Worm (Caenorhabditis elegans): ENCODE data around the gene msi-1.

The msi-1 gene

DNA sequence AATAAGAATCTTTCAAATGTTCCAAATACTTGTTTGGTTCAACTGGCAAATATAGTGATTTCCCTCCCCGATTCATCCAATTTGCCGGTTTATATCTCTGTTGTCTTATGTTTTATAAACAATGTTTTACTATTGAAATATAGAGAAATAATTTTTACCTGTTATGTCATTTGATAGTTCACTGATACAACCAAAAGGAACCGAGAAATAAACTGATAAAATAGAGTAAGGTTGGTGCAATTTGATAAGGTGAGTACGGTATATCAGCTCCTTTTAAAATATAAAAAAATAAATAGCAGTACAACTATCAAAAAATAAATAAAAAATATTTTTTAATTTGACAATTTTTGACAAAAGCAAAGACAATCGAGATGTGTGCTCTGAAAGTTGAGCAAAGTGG is 49.4 kb downstream of the msi-1 start:
- TF ChIP-seq unc-30 (tag; optimal IDR thresholded peaks at IDR 0.05) (no peak), blmp-1 (tag; optimal IDR thresholded peaks at IDR 0.05) (no peak), rnt-1 (tag; optimal IDR thresholded peaks at IDR 0.05) (no peak), lin-15B (tag; optimal IDR thresholded peaks at IDR 0.05) (no peak)

DNA sequence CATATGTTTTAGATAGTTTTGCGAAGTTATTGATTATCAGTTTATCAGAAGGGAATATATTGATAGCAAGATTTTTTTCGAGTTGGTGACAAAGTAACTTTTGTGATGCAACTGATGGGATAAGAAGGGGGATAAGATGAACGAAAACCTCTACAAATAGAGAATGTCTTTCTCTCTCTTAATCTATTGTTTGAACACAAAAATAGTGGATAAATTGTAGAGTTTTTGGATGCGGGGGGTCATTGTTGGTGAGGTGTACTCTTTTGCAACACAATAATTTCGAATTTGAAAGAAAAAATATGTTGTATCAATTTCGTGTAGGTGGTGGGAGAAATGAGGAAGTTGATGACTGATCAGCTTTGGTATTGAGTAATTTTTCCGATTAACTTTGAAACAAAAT is 50.1 kb downstream of the msi-1 start, which contains the start of gene ZK1058.9:
ZK1058.9 (minus strand) TSS at position 101 of the 400 bp plus-strand sequence.
- TF ChIP-seq efl-1 (optimal IDR thresholded peaks at IDR 0.05) (no peak), efl-1 (GFP tag; optimal IDR thresholded peaks at IDR 0.05 in 1 of 2) (peak in 1 of 2 experiments; percentile 83), sox-4 (tag; optimal IDR thresholded peaks at IDR 0.05) (no peak)

DNA sequence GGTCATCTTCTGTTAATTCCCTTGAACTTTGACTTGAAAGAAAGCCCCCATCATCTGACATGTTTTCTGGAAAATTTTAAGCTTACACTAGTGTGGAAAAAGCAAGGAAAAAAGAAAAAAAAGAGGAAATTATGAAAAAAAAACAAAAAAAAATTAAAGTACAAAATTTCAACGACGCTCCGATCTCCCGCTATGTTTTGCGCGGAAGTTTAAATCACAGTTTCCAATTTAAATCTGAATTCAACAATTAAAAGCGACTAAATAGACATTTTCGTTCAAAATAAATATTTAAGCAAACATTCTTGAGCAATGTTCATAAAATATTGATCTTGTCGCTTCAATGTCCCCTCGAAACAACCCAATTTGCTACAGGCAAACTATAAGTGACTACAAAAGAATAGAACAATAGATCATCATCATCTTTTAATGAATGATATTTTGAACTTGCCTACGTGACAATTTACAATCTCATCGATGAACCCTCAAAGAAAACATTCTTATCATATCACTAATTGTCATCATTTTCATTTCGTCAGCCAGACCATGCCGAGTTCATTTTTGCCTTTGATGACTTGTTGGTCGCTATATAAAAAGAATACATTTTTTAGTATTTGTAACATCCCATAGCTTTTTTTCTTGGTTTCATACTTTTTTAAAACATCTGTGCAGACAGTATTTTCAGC is 54.4 kb downstream of the msi-1 start, which contains the start of the genes metl-6 and nit-1:
metl-6 (minus strand) TSS at position 66 of the 683 bp plus-strand sequence.
nit-1 (plus strand) TSS at position 562 of the 683 bp plus-strand sequence.
- TF ChIP-seq lin-35 (GFP tag; optimal IDR thresholded peaks at IDR 0.05) (peak; percentile 63 to 90), nhr-12 (tag; optimal IDR thresholded peaks at IDR 0.05) (no peak), ama-1 (optimal IDR thresholded peaks at IDR 0.05) (no peak), nhr-71 (tag; optimal IDR thresholded peaks at IDR 0.05) (peak; percentile 14), hlh-17 (GFP tag; optimal IDR thresholded peaks at IDR 0.05; ENCODE audit: borderline replicate concordance) (no peak), elt-3 (tag; optimal IDR thresholded peaks at IDR 0.05) (peak in 1 of 6 experiments; percentile 7), lsy-2 (tag; optimal IDR thresholded peaks at IDR 0.05) (peak; percentile 23 to 54), blmp-1 (tag; optimal IDR thresholded peaks at IDR 0.05) (peak; percentile 42), efl-1 (optimal IDR thresholded peaks at IDR 0.05) (peak in 1 of 2 experiments; percentile 79), efl-1 (GFP tag; optimal IDR thresholded peaks at IDR 0.05 in 1 of 2) (peak; percentile 85 to 98), dpl-1 (GFP tag; optimal IDR thresholded peaks at IDR 0.05) (peak; percentile 65 to 88 (median 78)), skn-1 (tag; optimal IDR thresholded peaks at IDR 0.05) (peak; percentile 57)

DNA sequence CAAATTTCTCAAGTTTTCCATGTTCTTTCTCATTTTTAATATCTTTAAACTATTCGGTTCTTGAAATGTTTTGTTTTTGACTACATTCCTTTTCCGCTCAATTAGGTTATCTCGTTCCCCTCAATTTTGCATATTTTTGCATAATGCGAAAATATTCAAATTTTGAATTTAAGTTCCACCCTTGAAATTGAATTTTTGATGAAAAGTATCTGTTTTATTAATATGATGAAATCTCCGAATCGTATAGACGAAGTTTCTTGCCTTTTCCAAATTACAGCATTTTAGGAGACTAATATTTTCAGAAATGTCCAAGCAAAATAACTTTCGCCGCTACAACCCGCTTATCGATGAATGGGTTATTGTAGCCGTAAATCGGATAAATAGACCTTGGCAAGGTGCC is 57.6 kb downstream of the msi-1 start, which contains the start of gene ZK1058.3:
ZK1058.3 (plus strand) TSS at position 301 of the 400 bp plus-strand sequence.
- no peak for TF ChIP-seq nhr-20 (tag; optimal IDR thresholded peaks at IDR 0.05)
- no peak for TF ChIP-seq efl-1 (optimal IDR thresholded peaks at IDR 0.05)
- TF ChIP-seq efl-1 (GFP tag; optimal IDR thresholded peaks at IDR 0.05 in 1 of 2), result peak in 1 of 2 experiments; percentile 0
- no peak for TF ChIP-seq hlh-17 (GFP tag; optimal IDR thresholded peaks at IDR 0.05; ENCODE audit: borderline replicate concordance)

ce11 chrIII:3916624-3917023 is 59.6 kb downstream of the msi-1 start, which contains the start of gene ccdc-47:
Gene ccdc-47 (plus strand): TSS chrIII:3916967.
- TF ChIP-seq lin-13 (GFP tag; optimal IDR thresholded peaks at IDR 0.05) (peak; percentile 15), fkh-8 (tag; optimal IDR thresholded peaks at IDR 0.05) (peak; percentile 34), sup-37 (GFP tag; optimal IDR thresholded peaks at IDR 0.05) (no peak), jun-1 (tag; optimal IDR thresholded peaks at IDR 0.05) (no peak), nhr-90 (tag; optimal IDR thresholded peaks at IDR 0.05; ENCODE audit: poor library complexity) (peak; percentile 52), vab-15 (tag; optimal IDR thresholded peaks at IDR 0.05) (no peak), nhr-19 (GFP tag; conservative IDR thresholded peaks at IDR 0.05) (peak; percentile 58), nhr-28 (tag; optimal IDR thresholded peaks at IDR 0.05) (no peak), mdl-1 (tag; optimal IDR thresholded peaks at IDR 0.05) (peak in 1 of 2 experiments; percentile 33), pax-3 (tag; optimal IDR thresholded peaks at IDR 0.05) (no peak), nhr-20 (tag; optimal IDR thresholded peaks at IDR 0.05) (peak; percentile 51), lsy-2 (tag; optimal IDR thresholded peaks at IDR 0.05) (peak; percentile 65 to 75), F16B12.6 (tag; optimal IDR thresholded peaks at IDR 0.05) (peak; percentile 19), C16A3.4 (tag; optimal IDR thresholded peaks at IDR 0.05) (peak; percentile 71), dpl-1 (GFP tag; optimal IDR thresholded peaks at IDR 0.05) (peak; percentile 78 to 85 (median 84)), lin-14 (GFP tag; optimal IDR thresholded peaks at IDR 0.05) (peak; percentile 53), pqm-1 (tag; optimal IDR thresholded peaks at IDR 0.05) (no peak), unc-30 (tag; optimal IDR thresholded peaks at IDR 0.05) (no peak), snu-23 (GFP tag; optimal IDR thresholded peaks at IDR 0.05) (peak; percentile 76), unc-86 (tag; optimal IDR thresholded peaks at IDR 0.05) (peak; percentile 35), egl-13 (tag; optimal IDR thresholded peaks at IDR 0.05) (no peak), ceh-63 (GFP tag; optimal IDR thresholded peaks at IDR 0.05) (no peak), swsn-7 (tag; optimal IDR thresholded peaks at IDR 0.05) (peak; percentile 66), elt-2 (tag; optimal IDR thresholded peaks at IDR 0.05) (peak; percentile 16), nhr-76 (tag; optimal IDR thresholded peaks at IDR 0.05) (no peak), nhr-11 (tag; optimal IDR thresholded peaks at IDR 0.05) (no peak), unc-130 (tag; optimal IDR thresholded peaks at IDR 0.05) (peak; percentile 53), lin-15B (tag; optimal IDR thresholded peaks at IDR 0.05) (peak; percentile 45), skn-1 (tag; optimal IDR thresholded peaks at IDR 0.05) (peak; percentile 54), hpl-2 (GFP tag; optimal IDR thresholded peaks at IDR 0.05) (no peak)

Data from whole organism, L1 larva.